Fruit fly (Drosophila melanogaster) whole organism, embryonic: Measurements from ENCODE around the gene Dpy-30L1.

Experiments used
- B-H2 ChIP-seq: fragments of 200-800 bp; sonication (Bioruptor generic); optimal IDR thresholded peaks from 2 replicates; lab custom pipeline; 2018; ENCODE audit warnings: missing biosample characterization, mild to moderate bottlenecking, missing genetic modification characterization
- Bgb ChIP-seq: fragments of 200-800 bp; sonication (Bioruptor generic); IDR thresholded peaks from 2 replicates; pipeline ENCODE4 v1.3.6; 2022; ENCODE audit warnings: missing biosample characterization, missing genetic modification characterization; ENCODE audit not compliant: partially characterized antibody
- Blimp-1 ChIP-seq: fragments of 200-800 bp; sonication (Bioruptor generic); optimal IDR thresholded peaks from 3 replicates; lab custom pipeline; 2018; ENCODE audit warnings: missing biosample characterization, missing genetic modification characterization, mild to moderate bottlenecking, moderate library complexity, missing genetic modification reagents
- CG11723 ChIP-seq: fragments of 200-800 bp; sonication (Bioruptor generic); optimal IDR thresholded peaks from 2 replicates; lab custom pipeline; 2017; ENCODE audit warnings: missing biosample characterization, mild to moderate bottlenecking, missing genetic modification characterization
- CG12299 ChIP-seq: fragments of 200-800 bp; sonication (Bioruptor generic); optimal IDR thresholded peaks from 2 replicates; lab custom pipeline; 2018; ENCODE audit warnings: missing biosample characterization, mild to moderate bottlenecking, missing genetic modification characterization
- CG12391 ChIP-seq: fragments of 200-800 bp; sonication (Bioruptor generic); optimal IDR thresholded peaks from 3 replicates; lab custom pipeline; 2018; ENCODE audit warnings: missing biosample characterization, mild to moderate bottlenecking, missing genetic modification characterization, moderate library complexity
- CG13123 ChIP-seq: fragments of 200-800 bp; sonication (Bioruptor generic); optimal IDR thresholded peaks from 2 replicates; lab custom pipeline; 2016; ENCODE audit warnings: missing biosample characterization, missing genetic modification characterization
- CG13287 ChIP-seq: fragments of 200-800 bp; sonication (Bioruptor generic); IDR thresholded peaks from 2 replicates; pipeline ENCODE4 v1.3.6; 2022; ENCODE audit warnings: missing biosample characterization, missing genetic modification characterization; ENCODE audit not compliant: partially characterized antibody
- CG15269 ChIP-seq: fragments of 200-800 bp; sonication (Bioruptor generic); optimal IDR thresholded peaks from 2 replicates; lab custom pipeline; 2018; ENCODE audit warnings: missing biosample characterization, mild to moderate bottlenecking, missing genetic modification characterization, moderate library complexity
- CG2889 ChIP-seq: fragments of 200-800 bp; sonication (Bioruptor generic); IDR thresholded peaks from 3 replicates; pipeline ENCODE4 v1.3.6; 2022; ENCODE audit warnings: missing biosample characterization, missing genetic modification characterization
- CG31365 ChIP-seq: fragments of 200-800 bp; sonication (Bioruptor generic); optimal IDR thresholded peaks from 2 replicates; lab custom pipeline; 2018; ENCODE audit warnings: missing biosample characterization, mild to moderate bottlenecking, missing genetic modification characterization
- CG32532 ChIP-seq: fragments of 200-800 bp; sonication (Bioruptor generic); IDR thresholded peaks from 2 replicates; pipeline ENCODE4 v1.3.6; 2022; ENCODE audit warnings: missing biosample characterization, missing genetic modification characterization
- CG42726 ChIP-seq: fragments of 200-800 bp; sonication (Bioruptor generic); IDR thresholded peaks from 2 replicates; pipeline ENCODE4 v1.3.6; 2022; ENCODE audit warnings: missing biosample characterization, missing genetic modification characterization; ENCODE audit not compliant: partially characterized antibody
- CG4404 ChIP-seq: fragments of 200-800 bp; sonication (Bioruptor generic); IDR thresholded peaks from 2 replicates; pipeline ENCODE4 v1.3.6; 2022; ENCODE audit warnings: missing biosample characterization, missing genetic modification characterization
- CG7786 ChIP-seq: fragments of 200-800 bp; sonication (Bioruptor generic); optimal IDR thresholded peaks from 2 replicates; lab custom pipeline; 2016; ENCODE audit warnings: missing biosample characterization, missing genetic modification characterization
- CG8281 ChIP-seq: fragments of 200-800 bp; sonication (Bioruptor generic); optimal IDR thresholded peaks from 2 replicates; lab custom pipeline; 2018; ENCODE audit warnings: missing biosample characterization, mild to moderate bottlenecking, missing genetic modification characterization, moderate library complexity
- CG8388 ChIP-seq: fragments of 200-800 bp; sonication (Bioruptor generic); optimal IDR thresholded peaks from 2 replicates; lab custom pipeline; 2019; ENCODE audit warnings: missing biosample characterization, mild to moderate bottlenecking, missing genetic modification characterization, moderate library complexity
- CG9876 ChIP-seq: fragments of 200-800 bp; sonication (Bioruptor generic); optimal IDR thresholded peaks from 2 replicates; lab custom pipeline; 2016; ENCODE audit warnings: missing biosample characterization, missing genetic modification characterization
- Chrac-16 ChIP-seq: fragments of 200-800 bp; sonication (Bioruptor generic); optimal IDR thresholded peaks from 3 replicates; lab custom pipeline; 2016; ENCODE audit warnings: missing biosample characterization, missing genetic modification characterization
- Eip74EF ChIP-seq, 2 experiments: fragments of 200-800 bp in 1 of 2; fragments of >200 bp in 1 of 2; sonication (Bioruptor generic) in 1 of 2; optimal IDR thresholded peaks; 2 replicates each; lab custom pipeline; 2017 to 2019; ENCODE audit warnings: missing biosample characterization in 2 of 2, missing genetic modification characterization in 2 of 2, mild to moderate bottlenecking in 1 of 2, moderate library complexity in 1 of 2
- Ets65A ChIP-seq: fragments of 200-800 bp; sonication (Bioruptor generic); peaks from one replicate; lab custom pipeline; 2016; ENCODE audit warnings: missing biosample characterization, missing genetic modification characterization
- Fer3 ChIP-seq: fragments of 200-800 bp; sonication (Bioruptor generic); optimal IDR thresholded peaks from 2 replicates; lab custom pipeline; 2018; ENCODE audit warnings: missing biosample characterization, mild to moderate bottlenecking, missing genetic modification characterization, moderate library complexity
- Gug ChIP-seq: fragments of 200-800 bp; sonication (Bioruptor generic); IDR thresholded peaks from 4 replicates; pipeline ENCODE4 v1.3.6; 2022; ENCODE audit warnings: missing biosample characterization, missing genetic modification characterization
- MBD-R2 ChIP-seq: fragments of 200-800 bp; sonication (Bioruptor generic); IDR thresholded peaks from 2 replicates; pipeline ENCODE4 v1.3.6; 2022; ENCODE audit warnings: missing biosample characterization, missing genetic modification characterization
- Oli ChIP-seq: fragments of 200-800 bp; sonication (Bioruptor generic); optimal IDR thresholded peaks from 2 replicates; lab custom pipeline; 2018; ENCODE audit warnings: missing biosample characterization, mild to moderate bottlenecking, missing genetic modification characterization, moderate library complexity
- Opbp ChIP-seq: fragments of 200-800 bp; sonication (Bioruptor generic); IDR thresholded peaks from 3 replicates; pipeline ENCODE4 v1.3.6; 2022; ENCODE audit warnings: missing biosample characterization, missing genetic modification characterization; ENCODE audit not compliant: partially characterized antibody
- Trl ChIP-seq, 3 experiments: fragments of >200 bp in 2 of 3; fragments of 200-800 bp in 1 of 3; sonication (Bioruptor generic) in 1 of 3; optimal IDR thresholded peaks; 2 replicates in 1 of 3; 3 replicates in 2 of 3; lab custom pipeline; 2016 to 2017; ENCODE audit warnings: missing biosample characterization in 1 of 3, missing genetic modification characterization in 1 of 3
- ato ChIP-seq: fragments of 200-800 bp; sonication (Bioruptor generic); IDR thresholded peaks from 2 replicates; pipeline ENCODE4 v1.3.6; 2022; ENCODE audit warnings: missing biosample characterization, missing genetic modification characterization; ENCODE audit not compliant: partially characterized antibody
- chm ChIP-seq: fragments of 200-800 bp; sonication (Bioruptor generic); IDR thresholded peaks from 2 replicates; pipeline ENCODE4 v1.3.6; 2022; ENCODE audit warnings: missing biosample characterization, missing genetic modification characterization
- chn ChIP-seq: fragments of 200-800 bp; sonication (Bioruptor generic); optimal IDR thresholded peaks from 2 replicates; lab custom pipeline; 2016; ENCODE audit warnings: missing biosample characterization, missing genetic modification characterization
- crp ChIP-seq, 2 experiments: fragments of 200-800 bp; sonication (Bioruptor generic); optimal IDR thresholded peaks; 2 replicates in 1 of 2; 3 replicates in 1 of 2; lab custom pipeline; 2017; ENCODE audit warnings: missing biosample characterization in 2 of 2, missing genetic modification characterization in 2 of 2, mild to moderate bottlenecking in 1 of 2, moderate library complexity in 1 of 2
- cwo ChIP-seq: fragments of 200-800 bp; sonication (Bioruptor generic); optimal IDR thresholded peaks from 3 replicates; lab custom pipeline; 2017; ENCODE audit warnings: missing biosample characterization, missing genetic modification characterization, mild to moderate bottlenecking, moderate library complexity, missing genetic modification reagents
- da ChIP-seq: fragments of 200-800 bp; sonication (Bioruptor generic); optimal IDR thresholded peaks from 2 replicates; lab custom pipeline; 2016; ENCODE audit warnings: missing biosample characterization, missing genetic modification characterization
- dysf ChIP-seq: fragments of 200-800 bp; sonication (Bioruptor generic); IDR thresholded peaks from 3 replicates; pipeline ENCODE4 v1.3.6; 2022; ENCODE audit warnings: missing biosample characterization, missing genetic modification characterization
- fd3F ChIP-seq: fragments of 200-800 bp; sonication (Bioruptor generic); optimal IDR thresholded peaks from 2 replicates; lab custom pipeline; 2018; ENCODE audit warnings: missing biosample characterization, mild to moderate bottlenecking, missing genetic modification characterization, moderate library complexity
- grn ChIP-seq: fragments of 200-800 bp; sonication (Bioruptor generic); optimal IDR thresholded peaks from 3 replicates; lab custom pipeline; 2017; ENCODE audit warnings: missing biosample characterization, missing genetic modification characterization
- gsb-n ChIP-seq: fragments of 200-800 bp; sonication (Bioruptor generic); optimal IDR thresholded peaks from 3 replicates; lab custom pipeline; 2018; ENCODE audit warnings: missing biosample characterization, mild to moderate bottlenecking, missing genetic modification characterization
- h ChIP-seq: fragments of >200 bp; optimal IDR thresholded peaks from 2 replicates; lab custom pipeline; 2017
- insv ChIP-seq, 2 experiments: fragments of 200-800 bp; sonication (Bioruptor generic); optimal IDR thresholded peaks; 3 replicates each; lab custom pipeline; 2016 to 2018; ENCODE audit warnings: missing biosample characterization in 2 of 2, missing genetic modification characterization in 2 of 2
- inv ChIP-seq: fragments of 200-800 bp; sonication (Bioruptor generic); IDR thresholded peaks from 2 replicates; pipeline ENCODE4 v1.3.6; 2022; ENCODE audit warnings: missing biosample characterization, missing genetic modification characterization; ENCODE audit not compliant: partially characterized antibody
- lab ChIP-seq: fragments of 200-800 bp; sonication (Bioruptor generic); optimal IDR thresholded peaks from 3 replicates; lab custom pipeline; 2017; ENCODE audit warnings: missing biosample characterization, missing genetic modification characterization, mild to moderate bottlenecking, moderate library complexity, missing genetic modification reagents
- peb ChIP-seq: fragments of 200-800 bp; sonication (Bioruptor generic); IDR thresholded peaks from 2 replicates; pipeline ENCODE4 v1.3.6; 2022; ENCODE audit warnings: missing biosample characterization, missing genetic modification characterization
- phol ChIP-seq: fragments of 200-800 bp; sonication (Bioruptor generic); optimal IDR thresholded peaks from 3 replicates; lab custom pipeline; 2018; ENCODE audit warnings: missing biosample characterization, mild to moderate bottlenecking, missing genetic modification characterization, moderate library complexity
- pum ChIP-seq: fragments of 200-800 bp; sonication (Bioruptor generic); optimal IDR thresholded peaks from 2 replicates; lab custom pipeline; 2016; ENCODE audit warnings: missing biosample characterization, missing genetic modification characterization
- ro ChIP-seq: fragments of 200-800 bp; sonication (Bioruptor generic); IDR thresholded peaks from 2 replicates; pipeline ENCODE4 v1.3.6; 2022; ENCODE audit warnings: missing biosample characterization, missing genetic modification characterization
- schlank ChIP-seq: fragments of 200-800 bp; sonication (Bioruptor generic); optimal IDR thresholded peaks from 2 replicates; lab custom pipeline; 2018; ENCODE audit warnings: missing biosample characterization, mild to moderate bottlenecking, missing genetic modification characterization
- sens ChIP-seq: fragments of 200-800 bp; sonication (Bioruptor generic); peaks from one replicate; lab custom pipeline; 2016; ENCODE audit warnings: missing biosample characterization, missing genetic modification characterization
- unc-4 ChIP-seq: fragments of 200-800 bp; sonication (Bioruptor generic); IDR thresholded peaks from 2 replicates; pipeline ENCODE4 v1.3.6; 2022; ENCODE audit warnings: missing biosample characterization, missing genetic modification characterization; ENCODE audit not compliant: partially characterized antibody
- vnd ChIP-seq: fragments of 200-800 bp; sonication (Bioruptor generic); IDR thresholded peaks from 3 replicates; pipeline ENCODE4 v1.3.6; 2022; ENCODE audit warnings: missing biosample characterization, missing genetic modification characterization; ENCODE audit not compliant: partially characterized antibody

Gene Dpy-30L1

DNA sequence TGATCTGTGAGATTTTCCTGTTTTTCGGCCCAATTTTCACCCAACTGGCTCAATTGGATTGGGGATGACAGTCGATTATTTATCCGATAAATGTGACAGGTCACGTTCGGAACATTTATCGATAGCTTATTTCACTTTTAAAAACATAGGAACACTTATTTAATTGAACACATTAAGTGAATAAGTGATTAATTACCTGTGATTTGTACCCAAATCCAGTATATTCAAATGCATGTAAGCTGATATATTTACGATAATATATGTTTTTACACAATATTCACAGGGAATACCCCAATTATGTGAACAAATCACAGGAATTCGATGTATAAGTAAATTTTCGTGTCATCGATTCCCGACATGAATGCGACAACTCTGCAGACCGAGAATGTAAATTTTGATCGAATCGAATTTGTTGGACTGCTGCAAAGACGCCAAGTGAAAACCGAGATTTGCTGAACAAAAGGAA, at the start of gene Dpy-30L1, which contains the start of gene EMC3:
Gene Dpy-30L1 (plus strand): TSS at position 311 of the 466 bp plus-strand sequence.
Gene EMC3 (minus strand): TSS at position 81 of the 466 bp plus-strand sequence.
- TF ChIP-seq CG31365 (tag; lab: Kevin White, UChicago) (no peak), CG7786 (peak; percentile 42), CG2889 (GFP tag; lab: Robert Waterston, UW) (no peak), CG15269 (tag; lab: Kevin White, UChicago) (no peak), unc-4 (GFP tag; lab: Robert Waterston, UW) (peak; percentile 92), cwo (GFP tag; lab: Kevin White, UChicago) (no peak), CG13123 (GFP tag; lab: Kevin White, UChicago) (no peak), CG9876 (peak; percentile 1), CG8281 (tag; lab: Kevin White, UChicago) (no peak), B-H2 (GFP tag; lab: Kevin White, UChicago) (peak; percentile 23), peb (GFP tag; lab: Robert Waterston, UW) (no peak), CG8388 (GFP tag; lab: Kevin White, UChicago) (peak; percentile 34), CG4404 (GFP tag; lab: Robert Waterston, UW) (no peak), dysf (GFP tag; lab: Robert Waterston, UW) (peak; percentile 57; the same call in 2 of the 3 replicates), CG11723 (no peak), gsb-n (no peak), CG13287 (GFP tag; lab: Robert Waterston, UW) (peak; percentile 92), Trl (optimal IDR thresholded peaks at IDR 0.05; lab: Kevin White, UChicago) (no peak), Trl (GFP tag; optimal IDR thresholded peaks at IDR 0.05; lab: Kevin White, UChicago) (peak; percentile 40), phol (peak; percentile 68), Fer3 (peak; percentile 44), lab (GFP tag; lab: Kevin White, UChicago) (no peak), vnd (peak; percentile 78), h (lab: Kevin White, UChicago) (no peak), insv (GFP tag; optimal IDR thresholded peaks at IDR 0.05; lab: Kevin White, UChicago) (peak in 1 of 2 experiments; percentile 86), chm (GFP tag; lab: Robert Waterston, UW) (no peak), ato (GFP tag; lab: Robert Waterston, UW) (peak; percentile 56; the same call in 1 of the 2 replicates), inv (GFP tag; lab: Robert Waterston, UW) (peak; percentile 73), sens (GFP tag; lab: Kevin White, UChicago) (peak; percentile 94), Gug (no peak), chn (GFP tag; lab: Kevin White, UChicago) (peak; percentile 21), Chrac-16 (GFP tag; lab: Kevin White, UChicago) (peak; percentile 67), crp (GFP tag; optimal IDR thresholded peaks at IDR 0.05; lab: Kevin White, UChicago) (peak in 1 of 2 experiments; percentile 30), schlank (tag; lab: Kevin White, UChicago) (no peak), CG42726 (GFP tag; lab: Robert Waterston, UW) (no peak), CG12391 (tag; lab: Kevin White, UChicago) (peak; percentile 78), Blimp-1 (GFP tag; lab: Kevin White, UChicago) (peak; percentile 59), ro (GFP tag; lab: Robert Waterston, UW) (no peak), Opbp (GFP tag; lab: Robert Waterston, UW) (peak; percentile 72; the same call in 2 of the 3 replicates), Ets65A (GFP tag; lab: Kevin White, UChicago) (peak; percentile 92), Eip74EF (GFP tag; optimal IDR thresholded peaks at IDR 0.05; lab: Kevin White, UChicago) (no peak), Bgb (peak; percentile 75), pum (GFP tag; lab: Kevin White, UChicago) (peak; percentile 30), Oli (peak; percentile 28), grn (GFP tag; lab: Kevin White, UChicago) (no peak), CG12299 (tag; lab: Kevin White, UChicago) (peak; percentile 15), CG32532 (GFP tag; lab: Robert Waterston, UW) (peak; percentile 42; the same call in 1 of the 2 replicates), da (GFP tag; lab: Kevin White, UChicago) (peak; percentile 12), fd3F (GFP tag; lab: Kevin White, UChicago) (peak; percentile 26), MBD-R2 (GFP tag; lab: Robert Waterston, UW) (peak; percentile 89)
